Worm (Caenorhabditis elegans) whole organism, L4 larva: ENCODE measurements around the gene inx-10.

ENCODE experiments used
- D1046.2 ChIP-seq: fragments of 200-800 bp; sonication (Bioruptor generic); IDR thresholded peaks from 2 replicates; pipeline ENCODE4 v1.3.6; 2022; ENCODE audit warnings: missing genetic modification characterization, missing compliant biosample characterization
- F10B5.3 ChIP-seq: sonication (generic microtip); optimal IDR thresholded peaks from 2 replicates; lab custom pipeline; 2016; ENCODE audit warnings: mild to moderate bottlenecking, missing genetic modification characterization, missing compliant biosample characterization
- F26F4.8 ChIP-seq: fragments of 200-800 bp; sonication (Bioruptor generic); conservative IDR thresholded peaks from 2 replicates; pipeline ENCODE4 v1.3.6; 2022; ENCODE audit warnings: missing genetic modification characterization, missing compliant biosample characterization
- F44E2.7 ChIP-seq: fragments of 200-800 bp; sonication (Bioruptor generic); IDR thresholded peaks from 2 replicates; pipeline ENCODE4 v2.1.2; 2022; ENCODE audit warnings: missing genetic modification characterization, missing compliant biosample characterization
- F49E8.2 ChIP-seq: sonication (generic microtip); optimal IDR thresholded peaks from 2 replicates; lab custom pipeline; 2016; ENCODE audit warnings: missing compliant biosample characterization, mild to moderate bottlenecking, missing genetic modification characterization, borderline replicate concordance
- R02D3.7 ChIP-seq: fragments of 150-350 bp; sonication (generic microtip); optimal IDR thresholded peaks from 3 replicates; lab custom pipeline; 2014; ENCODE audit warnings: missing biosample characterization, missing genetic modification characterization
- T20F7.1 ChIP-seq: fragments of 200-800 bp; sonication (Bioruptor generic); optimal IDR thresholded peaks from 2 replicates; lab custom pipeline; 2018; ENCODE audit warnings: mild to moderate bottlenecking, missing genetic modification characterization, missing compliant biosample characterization
- Y105C5A.15 ChIP-seq: fragments of 200-800 bp; sonication (Bioruptor generic); IDR thresholded peaks from 2 replicates; pipeline ENCODE4 v1.3.6; 2022; ENCODE audit warnings: missing genetic modification characterization, missing compliant biosample characterization
- Y75B8A.6 ChIP-seq: fragments of 200-800 bp; sonication (Bioruptor generic); IDR thresholded peaks from 2 replicates; pipeline ENCODE4 v1.3.6; 2022; ENCODE audit warnings: missing genetic modification reagents, missing genetic modification characterization, missing compliant biosample characterization
- aly-2 ChIP-seq: sonication (generic microtip); optimal IDR thresholded peaks from 2 replicates; lab custom pipeline; 2018; ENCODE audit warnings: missing biosample characterization, missing genetic modification characterization
- arid-1 ChIP-seq: fragments of 200-800 bp; sonication (Bioruptor generic); conservative IDR thresholded peaks from 2 replicates; pipeline ENCODE4 v1.3.6; 2022; ENCODE audit warnings: missing genetic modification reagents, missing genetic modification characterization, missing compliant biosample characterization
- attf-4 ChIP-seq: sonication (generic microtip); optimal IDR thresholded peaks from 3 replicates; lab custom pipeline; 2017; ENCODE audit warnings: missing biosample characterization, missing genetic modification characterization
- ceh-20 ChIP-seq: fragments of 200-800 bp; sonication (Bioruptor generic); IDR thresholded peaks from 2 replicates; pipeline ENCODE4 v1.3.6; 2022; ENCODE audit warnings: missing genetic modification reagents, missing genetic modification characterization, missing compliant biosample characterization
- ceh-32 ChIP-seq: sonication (generic microtip); optimal IDR thresholded peaks from 2 replicates; lab custom pipeline; 2016; ENCODE audit warnings: mild to moderate bottlenecking, missing genetic modification characterization, missing compliant biosample characterization; ENCODE audit not compliant: poor library complexity
- ceh-62 ChIP-seq: sonication (generic microtip); optimal IDR thresholded peaks from 2 replicates; lab custom pipeline; 2017; ENCODE audit warnings: missing biosample characterization, missing genetic modification characterization
- ceh-82 ChIP-seq: sonication (generic microtip); optimal IDR thresholded peaks from 2 replicates; lab custom pipeline; 2017; ENCODE audit warnings: missing biosample characterization, missing genetic modification characterization
- ces-1 ChIP-seq: fragments of 150-350 bp; sonication (generic microtip); optimal IDR thresholded peaks from 4 replicates; lab custom pipeline; 2014; ENCODE audit warnings: missing biosample characterization, missing genetic modification reagents, missing genetic modification characterization
- ctbp-1 ChIP-seq: fragments of 200-800 bp; sonication (Bioruptor generic); IDR thresholded peaks from 2 replicates; pipeline ENCODE4 v1.3.6; 2022; ENCODE audit warnings: missing genetic modification reagents, missing genetic modification characterization, missing compliant biosample characterization
- daf-19 ChIP-seq: fragments of 200-800 bp; sonication (Bioruptor generic); conservative IDR thresholded peaks from 2 replicates; pipeline ENCODE4 v1.3.6; 2022; ENCODE audit warnings: missing genetic modification characterization, missing compliant biosample characterization
- dmd-6 ChIP-seq: fragments of 200-800 bp; sonication (Bioruptor generic); IDR thresholded peaks from 2 replicates; pipeline ENCODE4 v1.3.6; 2022; ENCODE audit warnings: missing genetic modification reagents, missing genetic modification characterization, missing compliant biosample characterization
- dmd-8 ChIP-seq: fragments of 200-800 bp; sonication (Bioruptor generic); IDR thresholded peaks from 2 replicates; pipeline ENCODE4 v1.3.6; 2022; ENCODE audit warnings: missing genetic modification characterization, missing compliant biosample characterization
- egl-27 ChIP-seq: sonication (generic microtip); optimal IDR thresholded peaks from 3 replicates; lab custom pipeline; 2017; ENCODE audit warnings: missing biosample characterization, missing genetic modification reagents, missing genetic modification characterization
- lin-15B ChIP-seq: fragments of 150-350 bp; sonication (generic microtip); optimal IDR thresholded peaks from 3 replicates; lab custom pipeline; 2014; ENCODE audit warnings: missing biosample characterization, missing genetic modification characterization
- lin-38 ChIP-seq: fragments of 200-800 bp; sonication (Bioruptor generic); IDR thresholded peaks from 2 replicates; pipeline ENCODE4 v1.3.6; 2022; ENCODE audit warnings: missing genetic modification reagents, missing genetic modification characterization, missing compliant biosample characterization
- lin-39 ChIP-seq: fragments of 150-350 bp; optimal IDR thresholded peaks from 2 replicates; lab custom pipeline; 2014; ENCODE audit warnings: missing biosample characterization, missing genetic modification reagents, missing genetic modification characterization
- mxl-2 ChIP-seq: fragments of 200-800 bp; sonication (Bioruptor generic); conservative IDR thresholded peaks from 2 replicates; pipeline ENCODE4 v1.3.6; 2022; ENCODE audit warnings: missing genetic modification reagents, missing genetic modification characterization, missing compliant biosample characterization
- nhr-10 ChIP-seq: fragments of 150-350 bp; optimal IDR thresholded peaks from 2 replicates; lab custom pipeline; 2014; ENCODE audit warnings: missing biosample characterization, missing genetic modification characterization
- nhr-25 ChIP-seq: sonication (generic microtip); optimal IDR thresholded peaks from 2 replicates; lab custom pipeline; 2017; ENCODE audit warnings: missing genetic modification characterization, mild to moderate bottlenecking, missing compliant biosample characterization, antibody characterized with exemption, moderate library complexity, borderline replicate concordance; ENCODE audit not compliant: insufficient read depth
- nhr-28 ChIP-seq: fragments of 150-350 bp; optimal IDR thresholded peaks from 2 replicates; lab custom pipeline; 2014; ENCODE audit warnings: missing biosample characterization, missing genetic modification characterization
- nhr-42 ChIP-seq: fragments of 200-800 bp; sonication (Bioruptor generic); IDR thresholded peaks from 2 replicates; pipeline ENCODE4 v1.3.6; 2022; ENCODE audit warnings: missing genetic modification characterization, missing compliant biosample characterization
- nhr-48 ChIP-seq: sonication (generic microtip); optimal IDR thresholded peaks from 2 replicates; lab custom pipeline; 2016; ENCODE audit warnings: mild to moderate bottlenecking, missing genetic modification characterization, missing compliant biosample characterization
- pha-4 ChIP-seq, 2 experiments: fragments of 150-350 bp in 1 of 2; fragments of 200-800 bp in 1 of 2; sonication (Bioruptor generic) in 1 of 2; IDR thresholded peaks in 1 of 2; optimal IDR thresholded peaks in 1 of 2; 2 replicates each; pipeline versions ENCODE4 v1.3.6 to Lab custom; 2014 to 2022; ENCODE audit warnings: missing genetic modification characterization in 2 of 2, missing genetic modification reagents in 2 of 2, missing biosample characterization in 1 of 2, missing compliant biosample characterization in 1 of 2
- pqm-1 ChIP-seq: sonication (generic microtip); optimal IDR thresholded peaks from 2 replicates; lab custom pipeline; 2017; ENCODE audit warnings: missing biosample characterization, missing genetic modification characterization
- rbr-2 ChIP-seq: sonication (generic microtip); optimal IDR thresholded peaks from 2 replicates; lab custom pipeline; 2016; ENCODE audit warnings: missing genotype, missing genetic modification characterization, missing compliant biosample characterization
- sdz-12 ChIP-seq: fragments of 200-800 bp; sonication (Bioruptor generic); optimal IDR thresholded peaks from 2 replicates; lab custom pipeline; 2018; ENCODE audit warnings: mild to moderate bottlenecking, missing genetic modification characterization, missing compliant biosample characterization
- skn-1 ChIP-seq: fragments of 150-350 bp; optimal IDR thresholded peaks from 2 replicates; lab custom pipeline; 2014; ENCODE audit warnings: missing biosample characterization, missing genetic modification characterization
- snpc-4 ChIP-seq: fragments of 150-350 bp; optimal IDR thresholded peaks from 2 replicates; lab custom pipeline; 2014; ENCODE audit warnings: missing biosample characterization, missing genetic modification characterization
- spr-3 ChIP-seq: fragments of 200-800 bp; sonication (Bioruptor generic); optimal IDR thresholded peaks from 2 replicates; lab custom pipeline; 2018; ENCODE audit warnings: mild to moderate bottlenecking, missing genetic modification characterization, missing compliant biosample characterization
- tra-1 ChIP-seq: fragments of 200-800 bp; sonication (Bioruptor generic); IDR thresholded peaks from 2 replicates; pipeline ENCODE4 v1.3.6; 2022; ENCODE audit warnings: missing genetic modification reagents, missing genetic modification characterization, missing compliant biosample characterization
- unc-39 ChIP-seq: sonication (generic microtip); optimal IDR thresholded peaks from 2 replicates; lab custom pipeline; 2017; ENCODE audit warnings: missing biosample characterization, missing genetic modification characterization
- unc-62 ChIP-seq, 3 experiments: fragments of 150-350 bp in 1 of 3; sonication (generic microtip); optimal IDR thresholded peaks in 2 of 3; peaks in 1 of 3; 1 replicate in 1 of 3; 2 replicates in 2 of 3; lab custom pipeline; 2014 to 2017; ENCODE audit warnings: missing biosample characterization in 3 of 3, missing genetic modification characterization in 3 of 3, missing genetic modification reagents in 3 of 3, missing genotype in 1 of 3
- vab-7 ChIP-seq: fragments of 200-800 bp; sonication (Bioruptor generic); IDR thresholded peaks from 2 replicates; pipeline ENCODE4 v1.3.6; 2022; ENCODE audit warnings: missing genetic modification reagents, missing genetic modification characterization, missing compliant biosample characterization
- zfp-2 ChIP-seq: sonication (generic microtip); optimal IDR thresholded peaks from 2 replicates; lab custom pipeline; 2016; ENCODE audit warnings: mild to moderate bottlenecking, missing genetic modification characterization, missing compliant biosample characterization
- zip-2 ChIP-seq: fragments of 150-350 bp; optimal IDR thresholded peaks from 2 replicates; lab custom pipeline; 2014; ENCODE audit warnings: missing biosample characterization, missing genetic modification characterization

The inx-10 gene

DNA sequence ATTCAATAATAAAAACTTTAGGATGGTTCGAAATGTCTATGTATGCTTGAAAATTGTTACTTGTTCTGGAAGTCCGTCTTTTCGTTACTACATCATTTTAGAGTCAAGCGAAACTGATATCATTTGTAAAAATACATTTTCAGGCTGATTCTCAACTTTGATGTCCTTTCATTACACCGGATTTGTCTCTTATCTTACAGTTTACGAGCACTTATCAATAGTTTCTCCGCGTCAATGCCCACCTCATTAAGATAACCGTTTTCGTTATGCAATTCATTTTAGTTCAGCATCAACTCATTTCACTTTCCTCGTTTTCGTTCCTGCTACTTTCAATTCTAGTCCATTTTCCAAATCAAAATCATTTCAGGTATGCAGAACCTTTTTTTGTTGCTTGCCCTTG, 4.6 kb downstream of the inx-10 start, which contains the start of gene asp-2 (continued):
- TF ChIP-seq arid-1: no peak
- TF ChIP-seq spr-3 (GFP tag; lab: Kevin White, UChicago): no peak
- no peak for TF ChIP-seq ctbp-1 (GFP tag; lab: Robert Waterston, UW)
- TF ChIP-seq aly-2: no peak
- TF ChIP-seq nhr-28: peak; percentile 68
- TF ChIP-seq egl-27: no peak
- TF ChIP-seq ces-1 (GFP tag; lab: Kevin White, UChicago): no peak
- TF ChIP-seq F49E8.2 (tag; lab: Kevin White, UChicago): no peak
- TF ChIP-seq unc-39 (tag; lab: Kevin White, UChicago): no peak
- no peak for TF ChIP-seq ceh-62
- TF ChIP-seq sdz-12 (GFP tag; lab: Kevin White, UChicago): no peak
- TF ChIP-seq vab-7 (GFP tag; lab: Robert Waterston, UW): no peak
- no peak for TF ChIP-seq zip-2 (tag; lab: Kevin White, UChicago)
- no peak for TF ChIP-seq lin-15B
- no peak for TF ChIP-seq zfp-2
- no peak for TF ChIP-seq F10B5.3 (tag; lab: Kevin White, UChicago)
- TF ChIP-seq pqm-1 (tag; lab: Kevin White, UChicago): peak; percentile 95
- no peak for TF ChIP-seq ceh-20 (GFP tag; lab: Robert Waterston, UW)
- no peak for TF ChIP-seq daf-19
- TF ChIP-seq ceh-32: no peak
- no peak for TF ChIP-seq nhr-42
- TF ChIP-seq attf-4 (tag; lab: Kevin White, UChicago): no peak
- no peak for TF ChIP-seq lin-39 (tag; lab: Kevin White, UChicago)
- TF ChIP-seq dmd-6: peak; percentile 69
- TF ChIP-seq F26F4.8 (GFP tag; lab: Robert Waterston, UW): no peak
- TF ChIP-seq pha-4 (GFP tag; IDR thresholded peaks at IDR 0.05; lab: Robert Waterston, UW): no peak
- no peak for TF ChIP-seq pha-4 (tag; optimal IDR thresholded peaks at IDR 0.05; lab: Kevin White, UChicago)
- no peak for TF ChIP-seq lin-38
- no peak for TF ChIP-seq skn-1 (tag; lab: Kevin White, UChicago)
- no peak for TF ChIP-seq mxl-2 (GFP tag; lab: Robert Waterston, UW)
- TF ChIP-seq T20F7.1 (GFP tag; lab: Kevin White, UChicago): no peak
- no peak for TF ChIP-seq Y75B8A.6 (GFP tag; lab: Robert Waterston, UW)
- TF ChIP-seq nhr-10 (tag; lab: Kevin White, UChicago): no peak
- no peak for TF ChIP-seq snpc-4 (tag; lab: Kevin White, UChicago)
- no peak for TF ChIP-seq nhr-48
- no peak for TF ChIP-seq dmd-8 (GFP tag; lab: Robert Waterston, UW)
- peak; percentile 28; the same call in 1 of the 2 replicates for TF ChIP-seq tra-1 (GFP tag; lab: Robert Waterston, UW)
- no peak for TF ChIP-seq Y105C5A.15 (GFP tag; lab: Robert Waterston, UW)
- no peak for TF ChIP-seq F44E2.7 (GFP tag; lab: Robert Waterston, UW)
- no peak for TF ChIP-seq ceh-82 (tag; lab: Kevin White, UChicago)
- TF ChIP-seq R02D3.7: no peak
- no peak for TF ChIP-seq D1046.2 (GFP tag; lab: Robert Waterston, UW)
- no peak for TF ChIP-seq nhr-25 (tag; lab: Kevin White, UChicago)
- no peak for TF ChIP-seq rbr-2 (tag; lab: Kevin White, UChicago)
- TF ChIP-seq unc-62 (GFP tag; optimal IDR thresholded peaks at IDR 0.05 in 1 of 2; lab: Kevin White, UChicago): no peak
- no peak for TF ChIP-seq unc-62 (tag; optimal IDR thresholded peaks at IDR 0.05; lab: Kevin White, UChicago)
